Worm (Caenorhabditis elegans): ENCODE data around the gene lir-1.

DNA sequence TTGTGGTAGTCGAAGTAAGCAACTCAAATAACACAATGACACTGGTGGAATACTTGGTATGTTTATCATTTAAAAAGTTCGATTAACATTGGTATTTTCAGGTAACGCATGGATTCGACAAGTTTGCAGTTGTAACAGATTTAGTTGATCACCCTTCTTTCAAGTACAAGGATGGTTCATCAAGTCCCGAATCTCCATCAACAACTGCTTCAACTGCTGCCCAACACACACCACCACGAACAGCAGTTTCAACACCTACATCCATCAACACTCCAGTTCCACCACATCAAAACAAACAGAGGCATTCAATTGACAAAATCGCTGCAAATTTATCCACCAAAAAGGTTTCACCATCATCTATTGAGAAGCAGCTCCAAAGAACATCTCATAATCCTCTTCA is 10.7 kb downstream of the lir-1 start:
- TF ChIP-seq elt-1 (tag; optimal IDR thresholded peaks at IDR 0.05; ENCODE audit: borderline replicate concordance, insufficient read depth) (no peak), nhr-76 (tag; optimal IDR thresholded peaks at IDR 0.05) (no peak), mep-1 (tag; optimal IDR thresholded peaks at IDR 0.05) (no peak), elt-3 (tag; optimal IDR thresholded peaks at IDR 0.05) (no peak), nhr-12 (tag; optimal IDR thresholded peaks at IDR 0.05) (no peak), ceh-43 (GFP tag; optimal IDR thresholded peaks at IDR 0.05) (no peak)

Data from whole organism, mixed stage, embryonic.